Fruit fly (Drosophila melanogaster): ENCODE data around the gene Msr-110.
A peak's percentile ranks its signal among the peaks of the same experiment; 100 is the strongest.

Msr-110 gene

DNA sequence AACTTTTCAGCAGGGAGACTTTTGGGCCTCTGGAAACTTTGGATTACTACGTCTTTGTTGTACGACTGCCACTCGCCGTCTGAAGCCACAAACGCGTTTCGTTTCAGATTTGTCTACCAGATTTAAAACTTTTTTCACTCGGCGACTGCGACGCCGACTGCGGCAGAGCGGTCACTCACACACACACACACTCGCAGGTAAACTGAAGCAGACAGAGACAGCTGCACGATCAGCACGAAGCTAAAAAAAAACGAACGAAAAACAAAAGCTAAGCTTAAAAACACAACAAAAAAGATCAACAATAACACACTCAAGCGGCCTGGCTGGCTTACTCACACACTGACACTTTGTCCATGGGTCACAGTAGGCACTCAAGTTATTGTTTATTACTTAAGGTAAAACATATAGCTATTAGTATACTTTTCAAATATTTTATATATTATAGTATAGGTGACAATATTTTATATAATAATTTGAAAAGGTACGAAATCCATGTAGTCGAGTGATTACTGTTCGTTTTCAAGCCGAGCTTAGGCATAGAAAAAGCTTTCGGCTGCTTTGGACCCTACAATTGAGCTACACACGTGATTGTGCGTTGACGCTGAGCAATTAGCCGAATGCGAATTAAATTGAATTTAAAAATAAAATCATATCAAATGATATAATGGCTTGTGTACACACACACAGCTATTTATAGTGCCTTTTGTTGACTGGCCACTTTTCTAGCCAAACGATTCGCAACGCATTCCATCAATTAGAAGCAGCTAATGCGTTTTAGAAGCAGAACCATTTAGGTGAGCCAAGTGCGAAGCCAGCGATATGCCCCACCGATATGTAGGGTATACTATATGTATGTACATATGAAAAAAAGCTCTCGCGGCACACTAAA lies at the start of gene Msr-110 (continued):
- TF ChIP-seq topi (GFP tag; optimal IDR thresholded peaks at IDR 0.05) (peak; percentile 86), fkh (GFP tag; optimal IDR thresholded peaks at IDR 0.05) (peak; percentile 26), Sox102F (GFP tag; optimal IDR thresholded peaks at IDR 0.05) (peak; percentile 96), dac (GFP tag; optimal IDR thresholded peaks at IDR 0.05) (peak; percentile 92), fd85E (GFP tag; optimal IDR thresholded peaks at IDR 0.05) (peak; percentile 77), lz (GFP tag; optimal IDR thresholded peaks at IDR 0.05) (peak; percentile 72), CG10631 (GFP tag; optimal IDR thresholded peaks at IDR 0.05) (peak; percentile 92), pdm3 (GFP tag; optimal IDR thresholded peaks at IDR 0.05) (peak; percentile 83), ss (GFP tag; optimal IDR thresholded peaks at IDR 0.05) (peak; percentile 97 to 99), Lpt (GFP tag; optimal IDR thresholded peaks at IDR 0.05) (peak; percentile 93)

dm6 chr3L:5626465-5626864 lies 49.3 kb upstream of the Msr-110 start:
- TF ChIP-seq CG6854 (GFP tag; optimal IDR thresholded peaks at IDR 0.05): no peak
- peak; percentile 34 for TF ChIP-seq cyc (GFP tag; optimal IDR thresholded peaks at IDR 0.05)
- peak; percentile 24 for TF ChIP-seq Eip78C (GFP tag)
- TF ChIP-seq dac (GFP tag; optimal IDR thresholded peaks at IDR 0.05): peak; percentile 47
- TF ChIP-seq Gug (GFP tag; IDR thresholded peaks at IDR 0.05): peak; percentile 47
- TF ChIP-seq CG11902 (GFP tag; optimal IDR thresholded peaks at IDR 0.05): no peak
- no peak for TF ChIP-seq Blimp-1 (GFP tag; optimal IDR thresholded peaks at IDR 0.05)
- TF ChIP-seq Hr38 (GFP tag; optimal IDR thresholded peaks at IDR 0.05): no peak
- peak; percentile 82 for TF ChIP-seq svp (GFP tag)
- TF ChIP-seq CG9139 (GFP tag; optimal IDR thresholded peaks at IDR 0.05): no peak
- peak; percentile 69 for TF ChIP-seq CG8119 (GFP tag; IDR thresholded peaks at IDR 0.05)
- no peak for TF ChIP-seq CG34406 (GFP tag; optimal IDR thresholded peaks at IDR 0.05)
- TF ChIP-seq fd85E (GFP tag; optimal IDR thresholded peaks at IDR 0.05): no peak
- peak; percentile 44 for TF ChIP-seq CG3919 (GFP tag; optimal IDR thresholded peaks at IDR 0.05)
- TF ChIP-seq Eip93F (GFP tag; optimal IDR thresholded peaks at IDR 0.05): no peak
- no peak for TF ChIP-seq fkh (GFP tag; optimal IDR thresholded peaks at IDR 0.05)
- TF ChIP-seq vri (GFP tag; optimal IDR thresholded peaks at IDR 0.05): no peak
- no peak for TF ChIP-seq fd59A (GFP tag; optimal IDR thresholded peaks at IDR 0.05)
- peak; percentile 83 for TF ChIP-seq CG32006 (GFP tag; optimal IDR thresholded peaks at IDR 0.05)
- no peak for TF ChIP-seq Sox15 (GFP tag; optimal IDR thresholded peaks at IDR 0.05)
- TF ChIP-seq CG8319 (GFP tag; optimal IDR thresholded peaks at IDR 0.05): no peak
- TF ChIP-seq Lpt (GFP tag; optimal IDR thresholded peaks at IDR 0.05): peak; percentile 63
- TF ChIP-seq pdm3 (GFP tag; optimal IDR thresholded peaks at IDR 0.05): peak; percentile 37
- TF ChIP-seq achi (GFP tag; optimal IDR thresholded peaks at IDR 0.05): peak; percentile 63
- TF ChIP-seq CG8632 (GFP tag; optimal IDR thresholded peaks at IDR 0.05): no peak
- TF ChIP-seq CG15336 (GFP tag; IDR thresholded peaks at IDR 0.05): peak; percentile 83
- peak; percentile 34 for TF ChIP-seq Smox (GFP tag; optimal IDR thresholded peaks at IDR 0.05)
- TF ChIP-seq topi (GFP tag; optimal IDR thresholded peaks at IDR 0.05): peak; percentile 60
- TF ChIP-seq Hr4 (GFP tag; optimal IDR thresholded peaks at IDR 0.05): no peak
- no peak for TF ChIP-seq CG1621 (tag; optimal IDR thresholded peaks at IDR 0.05)
- peak; percentile 67 for TF ChIP-seq CG4318 (GFP tag; optimal IDR thresholded peaks at IDR 0.05)
- TF ChIP-seq Sox102F (GFP tag; optimal IDR thresholded peaks at IDR 0.05): peak; percentile 31
- TF ChIP-seq acj6 (GFP tag; optimal IDR thresholded peaks at IDR 0.05): peak; percentile 25
- no peak for TF ChIP-seq dsx (GFP tag; optimal IDR thresholded peaks at IDR 0.05; ENCODE audit: poor library complexity, severe bottlenecking)
- TF ChIP-seq Ets96B (tag; optimal IDR thresholded peaks at IDR 0.05): no peak
- TF ChIP-seq CG6792 (GFP tag; optimal IDR thresholded peaks at IDR 0.05): no peak
- TF ChIP-seq CG11294 (GFP tag; IDR thresholded peaks at IDR 0.05): no peak
- TF ChIP-seq CG10631 (GFP tag; optimal IDR thresholded peaks at IDR 0.05): peak; percentile 26
- TF ChIP-seq OdsH (GFP tag; optimal IDR thresholded peaks at IDR 0.05): peak; percentile 57
- TF ChIP-seq ss (GFP tag; optimal IDR thresholded peaks at IDR 0.05): no peak
- TF ChIP-seq CG16779 (tag; optimal IDR thresholded peaks at IDR 0.05): no peak
- TF ChIP-seq CG11762 (GFP tag; optimal IDR thresholded peaks at IDR 0.05; ENCODE audit: insufficient read depth): no peak
- no peak for TF ChIP-seq CG7368 (GFP tag; optimal IDR thresholded peaks at IDR 0.05)
- peak; percentile 44 for TF ChIP-seq CG31627 (GFP tag; optimal IDR thresholded peaks at IDR 0.05)
- no peak for TF ChIP-seq CG6808 (GFP tag; optimal IDR thresholded peaks at IDR 0.05)
- TF ChIP-seq Eip75B (GFP tag; optimal IDR thresholded peaks at IDR 0.05): peak; percentile 2

Data from whole organism, prepupa.